Fruit fly (Drosophila melanogaster) whole organism, pupa: ENCODE results near the gene Acp63F.
A peak's percentile ranks its signal among the peaks of the same experiment; 100 is the strongest.

Source experiments
- CG10348 ChIP-seq: fragments of 200-800 bp; sonication (Bioruptor generic); IDR thresholded peaks from 2 replicates; pipeline ENCODE4 v1.3.6; 2022; ENCODE audit warnings: missing biosample characterization, missing genetic modification characterization
- CG12605 ChIP-seq: fragments of 200-800 bp; sonication (Bioruptor generic); IDR thresholded peaks from 2 replicates; pipeline ENCODE4 v1.3.6; 2022; ENCODE audit warnings: missing biosample characterization, missing genetic modification characterization
- CG13204 ChIP-seq: fragments of 200-800 bp; sonication (Bioruptor generic); optimal IDR thresholded peaks from 2 replicates; lab custom pipeline; 2018; ENCODE audit warnings: missing biosample characterization, mild to moderate bottlenecking, missing genetic modification characterization, moderate library complexity
- CG14655 ChIP-seq: fragments of 200-800 bp; sonication (Bioruptor generic); optimal IDR thresholded peaks from 3 replicates; lab custom pipeline; 2017; ENCODE audit warnings: mild to moderate bottlenecking, missing biosample characterization, missing genetic modification reagents, missing genetic modification characterization
- CG15710 ChIP-seq: fragments of 200-800 bp; sonication (Bioruptor generic); optimal IDR thresholded peaks from 2 replicates; lab custom pipeline; 2018; ENCODE audit warnings: missing biosample characterization, mild to moderate bottlenecking, missing genetic modification characterization, moderate library complexity
- CG17806 ChIP-seq: fragments of 200-800 bp; sonication (Bioruptor generic); optimal IDR thresholded peaks from 2 replicates; lab custom pipeline; 2018; ENCODE audit warnings: missing biosample characterization, mild to moderate bottlenecking, missing genetic modification characterization, moderate library complexity
- CG32121 ChIP-seq: fragments of 200-800 bp; sonication (Bioruptor generic); IDR thresholded peaks from 2 replicates; pipeline ENCODE4 v1.3.6; 2022; ENCODE audit warnings: missing biosample characterization, missing genetic modification characterization
- CG34367 ChIP-seq: fragments of 200-800 bp; sonication (Bioruptor generic); optimal IDR thresholded peaks from 2 replicates; lab custom pipeline; 2018; ENCODE audit warnings: missing biosample characterization, mild to moderate bottlenecking, missing genetic modification characterization
- CG4496 ChIP-seq: fragments of 200-800 bp; sonication (Bioruptor generic); IDR thresholded peaks from 3 replicates; pipeline ENCODE4 v1.3.6; 2022; ENCODE audit warnings: missing biosample characterization, missing genetic modification characterization
- CG8159 ChIP-seq: fragments of 200-800 bp; sonication (Bioruptor generic); optimal IDR thresholded peaks from 3 replicates; lab custom pipeline; 2018; ENCODE audit warnings: missing biosample characterization, mild to moderate bottlenecking, missing genetic modification characterization, moderate library complexity
- CG8301 ChIP-seq: fragments of 200-800 bp; sonication (Bioruptor generic); optimal IDR thresholded peaks from 2 replicates; lab custom pipeline; 2018; ENCODE audit warnings: missing biosample characterization, mild to moderate bottlenecking, missing genetic modification characterization
- CG9948 ChIP-seq: fragments of 200-800 bp; sonication (Bioruptor generic); optimal IDR thresholded peaks from 2 replicates; lab custom pipeline; 2018; ENCODE audit warnings: missing biosample characterization, mild to moderate bottlenecking, missing genetic modification characterization, moderate library complexity
- D1 ChIP-seq: fragments of 200-800 bp; sonication (Bioruptor generic); optimal IDR thresholded peaks from 2 replicates; lab custom pipeline; 2018; ENCODE audit warnings: missing biosample characterization, mild to moderate bottlenecking, missing genetic modification characterization, moderate library complexity
- EcR ChIP-seq: fragments of 200-800 bp; sonication (Bioruptor generic); optimal IDR thresholded peaks from 3 replicates; lab custom pipeline; 2019; ENCODE audit warnings: missing biosample characterization, missing genetic modification characterization, mild to moderate bottlenecking, moderate library complexity, missing genetic modification reagents
- Ets98B ChIP-seq: fragments of 200-800 bp; sonication (Bioruptor generic); IDR thresholded peaks from 2 replicates; pipeline ENCODE4 v1.3.6; 2022; ENCODE audit warnings: missing biosample characterization, missing genetic modification characterization
- Pif1A ChIP-seq: fragments of 200-800 bp; sonication (Bioruptor generic); optimal IDR thresholded peaks from 3 replicates; lab custom pipeline; 2016; ENCODE audit warnings: missing biosample characterization, missing genetic modification characterization
- Pif1B ChIP-seq: fragments of 200-800 bp; sonication (Bioruptor generic); optimal IDR thresholded peaks from 3 replicates; lab custom pipeline; 2016; ENCODE audit warnings: missing biosample characterization, missing genetic modification characterization
- Snoo ChIP-seq: fragments of 200-800 bp; sonication (Bioruptor generic); optimal IDR thresholded peaks from 3 replicates; lab custom pipeline; 2017; ENCODE audit warnings: missing biosample characterization, mild to moderate bottlenecking, missing genetic modification characterization, inconsistent platforms
- fd96Ca ChIP-seq: fragments of 200-800 bp; sonication (Bioruptor generic); IDR thresholded peaks from 3 replicates; pipeline ENCODE4 v1.3.6; 2022; ENCODE audit warnings: missing biosample characterization, missing genetic modification characterization
- gl ChIP-seq: fragments of 200-800 bp; sonication (Bioruptor generic); optimal IDR thresholded peaks from 2 replicates; lab custom pipeline; 2018; ENCODE audit warnings: missing biosample characterization, mild to moderate bottlenecking, missing genetic modification characterization
- rn ChIP-seq: fragments of 200-800 bp; sonication (Bioruptor generic); IDR thresholded peaks from 2 replicates; pipeline ENCODE4 v1.3.6; 2022; ENCODE audit warnings: missing biosample characterization, missing genetic modification characterization

Gene Acp63F

dm6 chr3L:3801813-3802212, 14.3 kb downstream of the Acp63F start:
- TF ChIP-seq Pif1A (GFP tag; lab: Kevin White, UChicago) (peak; percentile 26), CG8301 (tag; lab: Kevin White, UChicago) (peak; percentile 16), CG32121 (no peak), CG17806 (tag; lab: Kevin White, UChicago) (no peak), CG8159 (tag; lab: Kevin White, UChicago) (peak; percentile 28)
- TF ChIP-seq, all 21 proteins: peak for 3

dm6 chr3L:3801343-3801742, 14.8 kb downstream of the Acp63F start:
- TF ChIP-seq CG8159 (tag; lab: Kevin White, UChicago) (peak; percentile 25), CG17806 (tag; lab: Kevin White, UChicago) (peak; percentile 39), CG12605 (GFP tag; lab: Robert Waterston, UW) (no peak), Snoo (tag; lab: Kevin White, UChicago) (no peak), CG8301 (tag; lab: Kevin White, UChicago) (peak; percentile 16), CG4496 (GFP tag; lab: Robert Waterston, UW) (no peak), fd96Ca (GFP tag; lab: Robert Waterston, UW) (peak; percentile 29; the same call in 1 of the 3 replicates), CG15710 (tag; lab: Kevin White, UChicago) (peak; percentile 11)

- TF ChIP-seq Pif1A (GFP tag; lab: Kevin White, UChicago) (no peak), fd96Ca (GFP tag; lab: Robert Waterston, UW) (peak; percentile 49; the same call in 2 of the 3 replicates), rn (GFP tag; lab: Robert Waterston, UW) (no peak), Pif1B (GFP tag; lab: Kevin White, UChicago) (no peak), CG32121 (peak; percentile 54; the same call in 1 of the 2 replicates), EcR (GFP tag; lab: Kevin White, UChicago) (no peak), Snoo (tag; lab: Kevin White, UChicago) (no peak), CG12605 (GFP tag; lab: Robert Waterston, UW) (0 out of 2 replicates have a peak, but pooled peaks have one; percentile 17), gl (no peak), Ets98B (0 out of 2 replicates have a peak, but pooled peaks have one; percentile 24), CG14655 (GFP tag; lab: Kevin White, UChicago) (no peak), CG4496 (GFP tag; lab: Robert Waterston, UW) (peak; percentile 58; the same call in 2 of the 3 replicates)
- TF ChIP-seq, all 21 proteins: peak for 5
Observed at dm6 chr3L:3799766-3800165, 16.4 kb downstream of the Acp63F start.

dm6 chr3L:3798488-3798887, 17.7 kb downstream of the Acp63F start:
- TF ChIP-seq EcR (GFP tag; lab: Kevin White, UChicago) = no peak
- TF ChIP-seq CG8159 (tag; lab: Kevin White, UChicago) = no peak
- no peak for TF ChIP-seq Ets98B
- no peak for TF ChIP-seq CG12605 (GFP tag; lab: Robert Waterston, UW)

- no peak for TF ChIP-seq gl
- no peak for TF ChIP-seq fd96Ca (GFP tag; lab: Robert Waterston, UW)
Observed at dm6 chr3L:3797681-3798080, 18.5 kb downstream of the Acp63F start.

dm6 chr3L:3791043-3791682, 25.0 kb downstream of the Acp63F start:
- peak; percentile 62 for TF ChIP-seq fd96Ca (GFP tag; lab: Robert Waterston, UW)
- no peak for TF ChIP-seq EcR (GFP tag; lab: Kevin White, UChicago)
- no peak for TF ChIP-seq D1
- TF ChIP-seq CG8159 (tag; lab: Kevin White, UChicago) = peak; percentile 17
- peak; percentile 63 for TF ChIP-seq CG4496 (GFP tag; lab: Robert Waterston, UW)
- peak; percentile 3 for TF ChIP-seq CG17806 (tag; lab: Kevin White, UChicago)
- TF ChIP-seq CG12605 (GFP tag; lab: Robert Waterston, UW) = no peak
- no peak for TF ChIP-seq Pif1B (GFP tag; lab: Kevin White, UChicago)
- TF ChIP-seq Pif1A (GFP tag; lab: Kevin White, UChicago) = peak; percentile 17
- peak; percentile 74 for TF ChIP-seq CG14655 (GFP tag; lab: Kevin White, UChicago)
- TF ChIP-seq CG9948 (tag; lab: Kevin White, UChicago) = peak; percentile 3
- TF ChIP-seq CG8301 (tag; lab: Kevin White, UChicago) = peak; percentile 50
- TF ChIP-seq CG32121 = peak; percentile 51; the same call in 1 of the 2 replicates
- no peak for TF ChIP-seq CG13204
- no peak for TF ChIP-seq Snoo (tag; lab: Kevin White, UChicago)
- TF ChIP-seq rn (GFP tag; lab: Robert Waterston, UW) = no peak
- no peak for TF ChIP-seq CG15710 (tag; lab: Kevin White, UChicago)
- no peak for TF ChIP-seq gl
- no peak for TF ChIP-seq CG34367 (tag; lab: Kevin White, UChicago)
- TF ChIP-seq Ets98B = no peak; the same call in 1 of the 2 replicates
- no peak for TF ChIP-seq CG10348
- TF ChIP-seq, all 21 proteins: peak for 9

dm6 chr3L:3790504-3790903, 25.6 kb downstream of the Acp63F start, which contains the start of gene CG32266:
Gene CG32266, plus strand, starts transcription at chr3L:3790804.
- TF ChIP-seq CG12605 (GFP tag; lab: Robert Waterston, UW) (no peak), CG8159 (tag; lab: Kevin White, UChicago) (no peak), CG9948 (tag; lab: Kevin White, UChicago) (no peak), CG32121 (no peak), CG14655 (GFP tag; lab: Kevin White, UChicago) (no peak), gl (no peak), EcR (GFP tag; lab: Kevin White, UChicago) (no peak), CG15710 (tag; lab: Kevin White, UChicago) (no peak), Ets98B (no peak), rn (GFP tag; lab: Robert Waterston, UW) (no peak)
